Worm (Caenorhabditis elegans): ENCODE data around the gene sto-4.

ce11 chrX:11690014-11690591, 46.2 kb downstream of the sto-4 start, which contains the start of the genes C44C10.10 and C44C10.5:
- TF ChIP-seq lir-3 (tag; optimal IDR thresholded peaks at IDR 0.05; ENCODE audit: poor library complexity) (no peak), aha-1 (tag; optimal IDR thresholded peaks at IDR 0.05) (no peak), lin-13 (GFP tag; optimal IDR thresholded peaks at IDR 0.05) (no peak), ama-1 (optimal IDR thresholded peaks at IDR 0.05) (no peak), rnt-1 (tag; optimal IDR thresholded peaks at IDR 0.05) (no peak), snpc-4 (tag; optimal IDR thresholded peaks at IDR 0.05) (no peak), unc-62 (GFP tag; optimal IDR thresholded peaks at IDR 0.05) (no peak), mdl-1 (tag; optimal IDR thresholded peaks at IDR 0.05) (no peak), zip-4 (GFP tag; optimal IDR thresholded peaks at IDR 0.05) (no peak), nhr-12 (tag; optimal IDR thresholded peaks at IDR 0.05) (no peak)

All from whole organism, L1 larva.